Fruit fly (Drosophila melanogaster): ENCODE results near the gene cysu.

dm6 chr3R:17418459-17418858 is 7.1 kb upstream of the cysu start, which contains the start of gene CG42834:
- TF ChIP-seq CG9948 (tag; optimal IDR thresholded peaks at IDR 0.05) = no peak
- TF ChIP-seq rn (GFP tag; IDR thresholded peaks at IDR 0.05) = no peak
- TF ChIP-seq Snoo (tag; optimal IDR thresholded peaks at IDR 0.05) = no peak
- no peak for TF ChIP-seq CG8159 (tag; optimal IDR thresholded peaks at IDR 0.05)
- TF ChIP-seq CG12605 (GFP tag; IDR thresholded peaks at IDR 0.05) = no peak
- no peak for TF ChIP-seq D1 (tag; optimal IDR thresholded peaks at IDR 0.05)
- TF ChIP-seq CG15710 (tag; optimal IDR thresholded peaks at IDR 0.05) = no peak
- TF ChIP-seq EcR (GFP tag; optimal IDR thresholded peaks at IDR 0.05) = no peak

All from whole organism, pupa.